Fruit fly (Drosophila melanogaster) whole organism: ENCODE measurements around the gene CG12496.

Experiments used
- CG8478 ChIP-seq: fragments of >200 bp; optimal IDR thresholded peaks from 2 replicates; lab custom pipeline; 2018; ENCODE audit warnings: inconsistent platforms
- Dll ChIP-seq: fragments of >200 bp; optimal IDR thresholded peaks from 2 replicates; lab custom pipeline; 2017
- EcR ChIP-seq, 2 experiments: fragments of >200 bp; optimal IDR thresholded peaks; 2 replicates each; lab custom pipeline; 2017; ENCODE audit warnings: missing biosample characterization in 2 of 2, missing genetic modification characterization in 2 of 2, missing genetic modification reagents in 2 of 2
- pan ChIP-seq: fragments of >200 bp; optimal IDR thresholded peaks from 2 replicates; lab custom pipeline; 2017
- psq ChIP-seq: fragments of >200 bp; optimal IDR thresholded peaks from 2 replicates; lab custom pipeline; 2017
- usp ChIP-seq: fragments of >200 bp; optimal IDR thresholded peaks from 2 replicates; lab custom pipeline; 2017; ENCODE audit warnings: missing biosample characterization, missing genetic modification characterization, mixed read lengths

CG12496 gene

dm6 chrX:2360992-2361391, 49.7 kb downstream of the CG12496 start:
- TF ChIP-seq CG8478 (lab: Kevin White, UChicago): no peak
- TF ChIP-seq usp (GFP tag; lab: Kevin White, UChicago): no peak

- TF ChIP-seq usp (GFP tag; lab: Kevin White, UChicago) (no peak), CG8478 (lab: Kevin White, UChicago) (no peak), EcR (GFP tag; optimal IDR thresholded peaks at IDR 0.05; lab: Kevin White, UChicago) (no peak), pan (lab: Kevin White, UChicago) (no peak), psq (lab: Kevin White, UChicago) (no peak), Dll (lab: Kevin White, UChicago) (no peak)
Observed at dm6 chrX:2359845-2360244, 50.9 kb downstream of the CG12496 start.
